Worm (Caenorhabditis elegans) whole organism, early embryonic: Measurements from ENCODE around the gene tag-321.

ENCODE experiments used
- B0310.2 ChIP-seq: sonication (generic microtip); optimal IDR thresholded peaks from 2 replicates; lab custom pipeline; 2016; ENCODE audit warnings: mild to moderate bottlenecking, missing genetic modification characterization, missing compliant biosample characterization
- F13C5.2 ChIP-seq: sonication (generic microtip); optimal IDR thresholded peaks from 2 replicates; lab custom pipeline; 2017; ENCODE audit warnings: mild to moderate bottlenecking, missing genetic modification characterization, inconsistent platforms, missing compliant biosample characterization
- ama-1 ChIP-seq: fragments of 150-350 bp; optimal IDR thresholded peaks from 2 replicates; lab custom pipeline; 2014
- ceh-13 ChIP-seq: fragments of 200-800 bp; sonication (Bioruptor generic); optimal IDR thresholded peaks from 2 replicates; lab custom pipeline; 2018; ENCODE audit warnings: mild to moderate bottlenecking, missing genetic modification characterization, missing compliant biosample characterization
- ets-7 ChIP-seq: sonication (generic microtip); optimal IDR thresholded peaks from 2 replicates; lab custom pipeline; 2016; ENCODE audit warnings: missing genotype, missing genetic modification characterization, missing compliant biosample characterization
- flt-1 ChIP-seq: fragments of 200-800 bp; sonication (Bioruptor generic); IDR thresholded peaks from 2 replicates; pipeline ENCODE4 v1.3.6; 2022; ENCODE audit warnings: missing genetic modification characterization, missing compliant biosample characterization
- hmg-4 ChIP-seq: fragments of 200-800 bp; sonication (Bioruptor generic); optimal IDR thresholded peaks from 2 replicates; lab custom pipeline; 2018; ENCODE audit warnings: mild to moderate bottlenecking, missing genetic modification characterization, missing compliant biosample characterization
- pes-1 ChIP-seq: fragments of 200-800 bp; sonication (Bioruptor generic); IDR thresholded peaks from 2 replicates; pipeline ENCODE4 v1.3.6; 2022; ENCODE audit warnings: missing genetic modification reagents, missing genetic modification characterization, missing compliant biosample characterization
- scrt-1 ChIP-seq: fragments of 200-800 bp; sonication (Bioruptor generic); IDR thresholded peaks from 2 replicates; pipeline ENCODE4 v1.3.6; 2022; ENCODE audit warnings: missing genetic modification characterization, missing compliant biosample characterization
- tra-4 ChIP-seq: sonication (generic microtip); optimal IDR thresholded peaks from 2 replicates; lab custom pipeline; 2017; ENCODE audit warnings: missing genetic modification characterization, missing compliant biosample characterization

DNA sequence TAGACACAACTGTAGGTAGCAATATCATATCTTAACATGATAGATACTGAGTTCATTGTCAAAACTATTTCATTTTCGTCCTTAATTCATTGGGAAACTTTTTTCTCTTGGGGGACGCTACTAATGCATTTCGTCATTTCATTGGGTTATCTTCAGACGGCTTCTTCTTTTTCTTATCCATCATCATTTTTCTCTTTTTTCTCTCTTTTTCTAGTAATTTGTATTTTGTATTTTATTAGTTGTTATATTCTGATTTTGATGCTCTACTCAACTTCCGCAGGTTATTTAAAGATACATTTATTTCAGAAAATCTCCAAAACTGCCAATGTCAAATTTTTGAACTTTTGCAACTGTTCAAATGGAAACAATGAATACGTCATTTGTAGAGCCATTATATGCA, 40.1 kb downstream of the tag-321 start, which contains the start of gene npr-35:
- TF ChIP-seq B0310.2 (tag; lab: Kevin White, UChicago) (no peak), F13C5.2 (tag; lab: Kevin White, UChicago) (no peak), pes-1 (GFP tag; lab: Robert Waterston, UW) (no peak), ets-7 (tag; lab: Kevin White, UChicago) (no peak), flt-1 (GFP tag; lab: Robert Waterston, UW) (no peak), ama-1 (lab: Kevin White, UChicago) (no peak), scrt-1 (no peak), tra-4 (tag; lab: Kevin White, UChicago) (no peak), hmg-4 (GFP tag; lab: Kevin White, UChicago) (no peak), ceh-13 (GFP tag; lab: Kevin White, UChicago) (no peak)
